Worm (Caenorhabditis elegans) whole organism, L4 larva: Measurements from ENCODE around the gene rbmx-2.

Source experiments
- D1046.2 ChIP-seq: fragments of 200-800 bp; sonication (Bioruptor generic); IDR thresholded peaks from 2 replicates; pipeline ENCODE4 v1.3.6; 2022; ENCODE audit warnings: missing genetic modification characterization, missing compliant biosample characterization
- F44E2.7 ChIP-seq: fragments of 200-800 bp; sonication (Bioruptor generic); IDR thresholded peaks from 2 replicates; pipeline ENCODE4 v2.1.2; 2022; ENCODE audit warnings: missing genetic modification characterization, missing compliant biosample characterization
- T26A8.4 ChIP-seq: fragments of 200-800 bp; sonication (Bioruptor generic); IDR thresholded peaks from 2 replicates; pipeline ENCODE4 v1.3.6; 2022; ENCODE audit warnings: missing genetic modification characterization, missing compliant biosample characterization
- ZK337.2 ChIP-seq: fragments of 200-800 bp; sonication (Bioruptor generic); IDR thresholded peaks from 2 replicates; pipeline ENCODE4 v1.3.6; 2022; ENCODE audit warnings: missing genetic modification reagents, missing genetic modification characterization, missing compliant biosample characterization
- aha-1 ChIP-seq: fragments of 150-350 bp; peaks from one replicate; lab custom pipeline; 2014; ENCODE audit warnings: missing biosample characterization, missing genetic modification characterization
- arid-1 ChIP-seq: fragments of 200-800 bp; sonication (Bioruptor generic); conservative IDR thresholded peaks from 2 replicates; pipeline ENCODE4 v1.3.6; 2022; ENCODE audit warnings: missing genetic modification reagents, missing genetic modification characterization, missing compliant biosample characterization
- ceh-82 ChIP-seq: sonication (generic microtip); optimal IDR thresholded peaks from 2 replicates; lab custom pipeline; 2017; ENCODE audit warnings: missing biosample characterization, missing genetic modification characterization
- ctbp-1 ChIP-seq: fragments of 200-800 bp; sonication (Bioruptor generic); IDR thresholded peaks from 2 replicates; pipeline ENCODE4 v1.3.6; 2022; ENCODE audit warnings: missing genetic modification reagents, missing genetic modification characterization, missing compliant biosample characterization
- daf-16 ChIP-seq, 3 experiments: sonication (generic microtip); optimal IDR thresholded peaks; 2 replicates each; lab custom pipeline; 2016 to 2017; ENCODE audit warnings: missing genetic modification characterization in 3 of 3, missing genetic modification reagents in 3 of 3, mild to moderate bottlenecking in 2 of 3, missing compliant biosample characterization in 2 of 3, missing biosample characterization in 1 of 3, moderate library complexity in 1 of 3
- daf-19 ChIP-seq: fragments of 200-800 bp; sonication (Bioruptor generic); conservative IDR thresholded peaks from 2 replicates; pipeline ENCODE4 v1.3.6; 2022; ENCODE audit warnings: missing genetic modification characterization, missing compliant biosample characterization
- dmd-6 ChIP-seq: fragments of 200-800 bp; sonication (Bioruptor generic); IDR thresholded peaks from 2 replicates; pipeline ENCODE4 v1.3.6; 2022; ENCODE audit warnings: missing genetic modification reagents, missing genetic modification characterization, missing compliant biosample characterization
- dpl-1 ChIP-seq: fragments of 150-350 bp; optimal IDR thresholded peaks from 2 replicates; lab custom pipeline; 2014; ENCODE audit warnings: missing biosample characterization, missing genetic modification reagents, missing genetic modification characterization
- hif-1 ChIP-seq, 2 experiments: sonication (generic microtip); optimal IDR thresholded peaks; 2 replicates each; lab custom pipeline; 2016 to 2017; ENCODE audit warnings: missing compliant biosample characterization in 2 of 2, missing genetic modification characterization in 2 of 2, missing genetic modification reagents in 2 of 2, missing genotype in 2 of 2, mild to moderate bottlenecking in 1 of 2
- hlh-11 ChIP-seq: fragments of 200-800 bp; sonication (Bioruptor generic); optimal IDR thresholded peaks from 2 replicates; lab custom pipeline; 2018; ENCODE audit warnings: mild to moderate bottlenecking, missing genetic modification characterization, missing compliant biosample characterization
- hlh-30 ChIP-seq: sonication (generic microtip); optimal IDR thresholded peaks from 2 replicates; lab custom pipeline; 2017; ENCODE audit warnings: antibody characterized with exemption, mild to moderate bottlenecking, missing genetic modification characterization, missing compliant biosample characterization; ENCODE audit not compliant: insufficient read depth
- hmg-1.1 ChIP-seq: fragments of 200-800 bp; sonication (Bioruptor generic); IDR thresholded peaks from 2 replicates; pipeline ENCODE4 v1.3.6; 2022; ENCODE audit warnings: missing genetic modification reagents, missing genetic modification characterization, missing compliant biosample characterization
- lin-1 ChIP-seq: fragments of 200-800 bp; sonication (Bioruptor generic); IDR thresholded peaks from 2 replicates; pipeline ENCODE4 v1.3.6; 2022; ENCODE audit warnings: missing genetic modification reagents, missing genetic modification characterization, missing compliant biosample characterization
- lin-38 ChIP-seq: fragments of 200-800 bp; sonication (Bioruptor generic); IDR thresholded peaks from 2 replicates; pipeline ENCODE4 v1.3.6; 2022; ENCODE audit warnings: missing genetic modification reagents, missing genetic modification characterization, missing compliant biosample characterization
- lir-3 ChIP-seq: sonication (generic microtip); optimal IDR thresholded peaks from 2 replicates; lab custom pipeline; 2016; ENCODE audit warnings: mild to moderate bottlenecking, missing genetic modification characterization, missing compliant biosample characterization
- madf-5 ChIP-seq, 2 experiments: fragments of 200-800 bp; sonication (Bioruptor generic); IDR thresholded peaks; 2 replicates each; pipeline ENCODE4 v1.3.6; 2022; ENCODE audit warnings: missing compliant biosample characterization in 2 of 2, missing genetic modification characterization in 2 of 2
- mxl-2 ChIP-seq: fragments of 200-800 bp; sonication (Bioruptor generic); conservative IDR thresholded peaks from 2 replicates; pipeline ENCODE4 v1.3.6; 2022; ENCODE audit warnings: missing genetic modification reagents, missing genetic modification characterization, missing compliant biosample characterization
- mxl-3 ChIP-seq: fragments of 200-800 bp; sonication (Bioruptor generic); optimal IDR thresholded peaks from 2 replicates; lab custom pipeline; 2018; ENCODE audit warnings: mild to moderate bottlenecking, missing genetic modification characterization, missing compliant biosample characterization
- nhr-11 ChIP-seq: fragments of 150-350 bp; optimal IDR thresholded peaks from 2 replicates; lab custom pipeline; 2014; ENCODE audit warnings: missing biosample characterization, missing genetic modification characterization
- nhr-28 ChIP-seq: fragments of 150-350 bp; optimal IDR thresholded peaks from 2 replicates; lab custom pipeline; 2014; ENCODE audit warnings: missing biosample characterization, missing genetic modification characterization
- nhr-77 ChIP-seq: fragments of 150-350 bp; optimal IDR thresholded peaks from 2 replicates; lab custom pipeline; 2014; ENCODE audit warnings: missing biosample characterization, missing genetic modification characterization
- saeg-2 ChIP-seq: fragments of 200-800 bp; sonication (Bioruptor generic); IDR thresholded peaks from 2 replicates; pipeline ENCODE4 v1.3.6; 2022; ENCODE audit warnings: missing genetic modification reagents, missing genetic modification characterization, missing compliant biosample characterization
- sdz-12 ChIP-seq: fragments of 200-800 bp; sonication (Bioruptor generic); optimal IDR thresholded peaks from 2 replicates; lab custom pipeline; 2018; ENCODE audit warnings: mild to moderate bottlenecking, missing genetic modification characterization, missing compliant biosample characterization
- snpc-4 ChIP-seq: fragments of 150-350 bp; optimal IDR thresholded peaks from 2 replicates; lab custom pipeline; 2014; ENCODE audit warnings: missing biosample characterization, missing genetic modification characterization
- spr-3 ChIP-seq: fragments of 200-800 bp; sonication (Bioruptor generic); optimal IDR thresholded peaks from 2 replicates; lab custom pipeline; 2018; ENCODE audit warnings: mild to moderate bottlenecking, missing genetic modification characterization, missing compliant biosample characterization
- tag-97 ChIP-seq: fragments of 200-800 bp; sonication (Bioruptor generic); IDR thresholded peaks from 2 replicates; pipeline ENCODE4 v1.3.6; 2022; ENCODE audit warnings: missing genetic modification characterization, missing compliant biosample characterization
- unc-130 ChIP-seq: sonication (generic microtip); optimal IDR thresholded peaks from 2 replicates; lab custom pipeline; 2016; ENCODE audit warnings: missing genetic modification reagents, missing genetic modification characterization, missing compliant biosample characterization
- zfp-2 ChIP-seq: sonication (generic microtip); optimal IDR thresholded peaks from 2 replicates; lab custom pipeline; 2016; ENCODE audit warnings: mild to moderate bottlenecking, missing genetic modification characterization, missing compliant biosample characterization
- zfp-3 ChIP-seq: fragments of 200-800 bp; sonication (Bioruptor generic); conservative IDR thresholded peaks from 2 replicates; pipeline ENCODE4 v1.3.6; 2022; ENCODE audit warnings: missing genetic modification reagents, missing genetic modification characterization, missing compliant biosample characterization
- ztf-11 ChIP-seq: fragments of 150-350 bp; optimal IDR thresholded peaks from 2 replicates; lab custom pipeline; 2014; ENCODE audit warnings: missing biosample characterization, missing genetic modification characterization

rbmx-2 gene

DNA sequence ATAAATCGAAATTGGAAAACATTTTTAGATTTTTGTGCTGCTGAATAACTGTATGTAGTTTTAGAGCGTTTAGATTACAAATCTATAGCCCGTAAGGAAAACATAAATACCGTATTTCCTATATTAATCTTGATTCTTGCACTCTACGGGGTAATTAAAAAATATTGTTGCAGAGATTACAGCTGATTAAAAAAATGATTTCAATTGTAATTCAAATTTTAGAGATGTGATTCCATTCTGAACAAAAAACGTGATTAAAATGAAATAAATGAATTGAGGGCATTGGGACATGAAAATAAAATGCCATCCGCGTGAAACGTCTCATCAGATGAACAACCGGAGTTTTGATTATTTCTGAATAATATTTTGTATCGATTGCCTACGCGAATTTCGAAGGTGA lies 4.3 kb downstream of the rbmx-2 start, which contains the start of gene cpb-2:
Gene cpb-2, plus strand, starts transcription at position 301 of the 400 bp plus-strand sequence.
- peak; percentile 90 for TF ChIP-seq aha-1
- TF ChIP-seq nhr-77, result no peak
- TF ChIP-seq hmg-1.1 (GFP tag; lab: Robert Waterston, UW), result no peak

DNA sequence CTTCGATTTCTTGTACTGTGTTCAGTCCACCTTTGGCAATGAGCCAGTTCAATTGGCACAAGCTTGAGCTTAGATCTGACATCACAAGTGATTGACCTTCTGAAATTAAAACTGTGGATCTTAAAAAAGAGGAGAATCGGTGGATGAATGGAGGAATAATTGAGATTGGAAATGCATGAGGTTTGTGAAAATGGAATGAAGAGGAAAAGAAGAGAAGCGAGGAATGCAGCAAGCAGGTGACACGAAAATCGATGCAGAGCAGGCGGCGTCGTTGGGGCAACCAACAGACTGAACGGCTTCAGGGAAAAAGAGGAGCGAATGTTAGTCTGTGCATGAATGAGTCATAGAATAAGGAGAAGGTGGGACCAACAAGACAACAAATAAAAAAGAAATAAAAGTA lies 5.5 kb downstream of the rbmx-2 start, which contains the start of gene fkh-8:
Gene fkh-8, minus strand, starts transcription at position 101 of the 400 bp plus-strand sequence.
- TF ChIP-seq spr-3 (GFP tag; lab: Kevin White, UChicago) (no peak), hlh-11 (tag; lab: Kevin White, UChicago) (no peak), ZK337.2 (GFP tag; lab: Robert Waterston, UW) (no peak), sdz-12 (no peak), zfp-2 (no peak), mxl-2 (GFP tag; lab: Robert Waterston, UW) (no peak)
- TF ChIP-seq, all 104 proteins: peak for 0

DNA sequence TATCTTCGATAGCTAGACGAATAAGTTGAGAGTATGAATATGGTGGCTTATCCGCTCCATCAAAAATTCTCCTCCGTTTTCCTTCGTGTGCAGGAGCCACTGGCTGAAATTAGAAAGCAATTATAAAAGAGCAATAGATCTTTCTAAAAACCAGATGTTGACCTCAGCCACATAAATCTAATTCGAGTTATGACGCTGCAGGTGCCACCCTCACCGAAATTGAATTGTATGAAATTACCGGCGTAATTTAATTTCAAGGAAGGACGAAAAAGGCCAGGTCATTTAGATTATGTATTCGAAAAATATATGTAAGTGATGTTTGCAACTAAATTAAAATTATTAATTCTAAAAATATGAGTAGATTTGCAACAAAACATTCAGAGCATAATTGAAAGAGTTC lies 6.0 kb downstream of the rbmx-2 start:
- no peak for TF ChIP-seq arid-1 (GFP tag; lab: Robert Waterston, UW)
- TF ChIP-seq mxl-2 (GFP tag; lab: Robert Waterston, UW), result no peak
- no peak for TF ChIP-seq ceh-82 (tag; lab: Kevin White, UChicago)
- TF ChIP-seq daf-16 (GFP tag; optimal IDR thresholded peaks at IDR 0.05; lab: Kevin White, UChicago), result no peak
- TF ChIP-seq daf-16 (tag; optimal IDR thresholded peaks at IDR 0.05; lab: Kevin White, UChicago), result no peak
- TF ChIP-seq D1046.2 (GFP tag; lab: Robert Waterston, UW), result no peak
- TF ChIP-seq ctbp-1 (GFP tag; lab: Robert Waterston, UW), result no peak
- TF ChIP-seq lir-3, result no peak
- TF ChIP-seq daf-19 (GFP tag; lab: Robert Waterston, UW), result no peak
- no peak for TF ChIP-seq aha-1
- no peak for TF ChIP-seq zfp-3 (GFP tag; lab: Robert Waterston, UW)
- no peak for TF ChIP-seq mxl-3
- no peak for TF ChIP-seq unc-130
- TF ChIP-seq snpc-4, result no peak
- no peak for TF ChIP-seq hmg-1.1 (GFP tag; lab: Robert Waterston, UW)
- no peak for TF ChIP-seq F44E2.7
- no peak for TF ChIP-seq tag-97 (GFP tag; lab: Robert Waterston, UW)
- no peak for TF ChIP-seq lin-1
- TF ChIP-seq, all 104 proteins: peak for 0

DNA sequence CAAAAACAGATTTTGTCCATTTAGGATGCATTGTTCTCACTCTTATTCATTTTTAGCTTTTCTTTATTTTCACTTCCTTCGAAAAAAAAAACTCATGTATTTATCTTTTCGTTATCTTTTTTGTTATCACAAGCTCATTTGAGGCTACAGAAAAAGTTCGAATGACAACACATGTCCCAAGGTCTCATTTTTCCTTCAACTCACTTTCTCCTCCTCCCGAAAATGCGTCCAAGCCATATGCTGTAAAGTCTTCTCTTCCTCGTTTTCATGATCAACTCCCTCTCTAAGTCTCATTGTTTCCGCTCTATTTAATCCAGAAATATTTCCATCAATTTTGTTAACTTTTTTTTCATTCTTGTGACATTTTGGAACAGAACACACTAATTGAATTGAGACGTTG lies 15.4 kb downstream of the rbmx-2 start:
- TF ChIP-seq hif-1 (tag; optimal IDR thresholded peaks at IDR 0.05; lab: Kevin White, UChicago) (no peak), ztf-11 (tag; lab: Kevin White, UChicago) (no peak), nhr-28 (tag; lab: Kevin White, UChicago) (no peak), nhr-11 (peak; percentile 51), hlh-11 (tag; lab: Kevin White, UChicago) (peak; percentile 2), F44E2.7 (no peak), hlh-30 (tag; lab: Kevin White, UChicago) (peak; percentile 47), saeg-2 (GFP tag; lab: Robert Waterston, UW) (no peak), daf-16 (GFP tag; optimal IDR thresholded peaks at IDR 0.05; lab: Kevin White, UChicago) (peak in 1 of 2 experiments; percentile 23), daf-16 (tag; optimal IDR thresholded peaks at IDR 0.05; lab: Kevin White, UChicago) (no peak), T26A8.4 (GFP tag; lab: Robert Waterston, UW) (no peak), lin-38 (GFP tag; lab: Robert Waterston, UW) (no peak)
- TF ChIP-seq, all 104 proteins: peak for 4

- TF ChIP-seq dpl-1 (GFP tag; lab: Kevin White, UChicago) (no peak), madf-5 (GFP tag; IDR thresholded peaks at IDR 0.05; lab: Robert Waterston, UW) (no peak), dmd-6 (peak; percentile 59)
Measured at ce11 chrII:6180552-6180951, 16.2 kb downstream of the rbmx-2 start.
